Fruit fly (Drosophila melanogaster) whole organism, embryonic: ENCODE data around the gene qless.

ENCODE experiments used
- ATbp ChIP-seq: fragments of 200-800 bp; sonication (Bioruptor generic); optimal IDR thresholded peaks from 2 replicates; lab custom pipeline; 2017; ENCODE audit warnings: missing biosample characterization, mild to moderate bottlenecking, missing genetic modification characterization, missing genetic modification reagents
- Awh ChIP-seq: fragments of 200-800 bp; sonication (Bioruptor generic); IDR thresholded peaks from 2 replicates; pipeline ENCODE4, ENCODE4 v1.3.6; 2022; ENCODE audit warnings: missing biosample characterization, missing genetic modification characterization
- BtbVII ChIP-seq: fragments of 200-800 bp; sonication (Bioruptor generic); optimal IDR thresholded peaks from 3 replicates; lab custom pipeline; 2017; ENCODE audit warnings: missing biosample characterization, mild to moderate bottlenecking, missing genetic modification characterization
- CG11504 ChIP-seq: fragments of 200-800 bp; sonication (Bioruptor generic); optimal IDR thresholded peaks from 3 replicates; lab custom pipeline; 2019; ENCODE audit warnings: missing biosample characterization, mild to moderate bottlenecking, missing genetic modification characterization, moderate library complexity
- CG12769 ChIP-seq: fragments of 200-800 bp; sonication (Bioruptor generic); optimal IDR thresholded peaks from 2 replicates; lab custom pipeline; 2019; ENCODE audit warnings: missing biosample characterization, mild to moderate bottlenecking, missing genetic modification characterization, moderate library complexity
- CG13287 ChIP-seq: fragments of 200-800 bp; sonication (Bioruptor generic); IDR thresholded peaks from 2 replicates; pipeline ENCODE4 v1.3.6; 2022; ENCODE audit warnings: missing biosample characterization, missing genetic modification characterization; ENCODE audit not compliant: partially characterized antibody
- CG14014 ChIP-seq: fragments of 200-800 bp; sonication (Bioruptor generic); IDR thresholded peaks from 2 replicates; pipeline ENCODE4 v1.3.6; 2022; ENCODE audit warnings: missing biosample characterization, missing genetic modification characterization
- CG14050 ChIP-seq: fragments of 200-800 bp; sonication (Bioruptor generic); IDR thresholded peaks from 3 replicates; pipeline ENCODE4 v1.3.6; 2022; ENCODE audit warnings: missing biosample characterization, missing genetic modification characterization
- CG15514 ChIP-seq: fragments of 200-800 bp; sonication (Bioruptor generic); optimal IDR thresholded peaks from 3 replicates; lab custom pipeline; 2017; ENCODE audit warnings: missing biosample characterization, missing genetic modification characterization, mild to moderate bottlenecking, moderate library complexity, missing genetic modification reagents
- CG17612 ChIP-seq: fragments of 200-800 bp; sonication (Bioruptor generic); IDR thresholded peaks from 2 replicates; pipeline ENCODE4 v1.3.6; 2022; ENCODE audit warnings: missing biosample characterization, missing genetic modification characterization
- CG34376 ChIP-seq: fragments of 200-800 bp; sonication (Bioruptor generic); optimal IDR thresholded peaks from 2 replicates; lab custom pipeline; 2018; ENCODE audit warnings: missing biosample characterization, mild to moderate bottlenecking, missing genetic modification characterization
- CG4404 ChIP-seq: fragments of 200-800 bp; sonication (Bioruptor generic); IDR thresholded peaks from 2 replicates; pipeline ENCODE4 v1.3.6; 2022; ENCODE audit warnings: missing biosample characterization, missing genetic modification characterization
- CG5180 ChIP-seq: fragments of 200-800 bp; sonication (Bioruptor generic); optimal IDR thresholded peaks from 3 replicates; lab custom pipeline; 2017; ENCODE audit warnings: missing biosample characterization, missing genetic modification characterization, mild to moderate bottlenecking, moderate library complexity, missing genetic modification reagents
- CG5953 ChIP-seq: fragments of 200-800 bp; sonication (Bioruptor generic); IDR thresholded peaks from 2 replicates; pipeline ENCODE4 v1.3.6; 2022; ENCODE audit warnings: missing biosample characterization, missing genetic modification characterization
- CG6254 ChIP-seq: fragments of 200-800 bp; sonication (Bioruptor generic); optimal IDR thresholded peaks from 3 replicates; lab custom pipeline; 2017; ENCODE audit warnings: mild to moderate bottlenecking, missing biosample characterization, missing genetic modification reagents, missing genetic modification characterization
- CG7786 ChIP-seq: fragments of 200-800 bp; sonication (Bioruptor generic); optimal IDR thresholded peaks from 2 replicates; lab custom pipeline; 2016; ENCODE audit warnings: missing biosample characterization, missing genetic modification characterization
- CG8290 ChIP-seq, 3 experiments: fragments of 200-800 bp; sonication (Bioruptor generic); optimal IDR thresholded peaks; 2 replicates each; lab custom pipeline; 2016 to 2019; ENCODE audit warnings: missing biosample characterization in 3 of 3, missing genetic modification characterization in 3 of 3, mild to moderate bottlenecking in 2 of 3, moderate library complexity in 1 of 3
- Dbx ChIP-seq: fragments of 200-800 bp; sonication (Bioruptor generic); IDR thresholded peaks from 3 replicates; pipeline ENCODE4 v1.3.6; 2022; ENCODE audit warnings: missing biosample characterization, missing genetic modification characterization
- GATAe ChIP-seq: fragments of 200-800 bp; sonication (Bioruptor generic); conservative IDR thresholded peaks from 2 replicates; pipeline ENCODE4 v1.3.6; 2022; ENCODE audit warnings: missing biosample characterization, missing genetic modification characterization
- HmgZ ChIP-seq: fragments of 200-800 bp; sonication (Bioruptor generic); optimal IDR thresholded peaks from 2 replicates; lab custom pipeline; 2018; ENCODE audit warnings: missing biosample characterization, mild to moderate bottlenecking, missing genetic modification characterization
- Hmr ChIP-seq: fragments of 200-800 bp; sonication (Bioruptor generic); optimal IDR thresholded peaks from 3 replicates; lab custom pipeline; 2017; ENCODE audit warnings: mild to moderate bottlenecking, missing biosample characterization, missing genetic modification reagents, missing genetic modification characterization
- Hr78 ChIP-seq, 2 experiments: fragments of 200-800 bp in 1 of 2; fragments of >200 bp in 1 of 2; sonication (Bioruptor generic) in 1 of 2; optimal IDR thresholded peaks; 2 replicates each; lab custom pipeline; 2017 to 2019; ENCODE audit warnings: missing biosample characterization in 2 of 2, missing genetic modification characterization in 2 of 2, mild to moderate bottlenecking in 1 of 2, moderate library complexity in 1 of 2
- Lpt ChIP-seq: fragments of >200 bp; optimal IDR thresholded peaks from 2 replicates; lab custom pipeline; 2018; ENCODE audit warnings: missing biosample characterization, missing genetic modification characterization
- Med ChIP-seq: fragments of 200-800 bp; sonication (Bioruptor generic); peaks from one replicate; lab custom pipeline; 2016; ENCODE audit warnings: missing biosample characterization, missing genetic modification characterization, mild to moderate bottlenecking, inconsistent platforms, moderate library complexity
- NFAT ChIP-seq: fragments of 200-800 bp; sonication (Bioruptor generic); IDR thresholded peaks from 2 replicates; pipeline ENCODE4 v1.3.6; 2022; ENCODE audit warnings: missing biosample characterization, missing genetic modification characterization
- Nf-YC ChIP-seq: fragments of 200-800 bp; optimal IDR thresholded peaks from 3 replicates; lab custom pipeline; 2019; ENCODE audit warnings: missing biosample characterization, mild to moderate bottlenecking, missing genetic modification characterization, moderate library complexity
- Pdp1 ChIP-seq, 2 experiments: fragments of 200-800 bp; sonication (Bioruptor generic); optimal IDR thresholded peaks; 3 replicates each; lab custom pipeline; 2016; ENCODE audit warnings: missing biosample characterization in 2 of 2, missing genetic modification characterization in 2 of 2, mild to moderate bottlenecking in 1 of 2, moderate library complexity in 1 of 2
- Rx ChIP-seq: fragments of 200-800 bp; sonication (Bioruptor generic); IDR thresholded peaks from 2 replicates; pipeline ENCODE4 v1.3.6; 2022; ENCODE audit warnings: missing biosample characterization, missing genetic modification characterization
- Trl ChIP-seq, 3 experiments: fragments of >200 bp in 2 of 3; fragments of 200-800 bp in 1 of 3; sonication (Bioruptor generic) in 1 of 3; optimal IDR thresholded peaks; 2 replicates in 1 of 3; 3 replicates in 2 of 3; lab custom pipeline; 2016 to 2017; ENCODE audit warnings: missing biosample characterization in 1 of 3, missing genetic modification characterization in 1 of 3
- caup ChIP-seq: fragments of 200-800 bp; sonication (Bioruptor generic); optimal IDR thresholded peaks from 3 replicates; lab custom pipeline; 2017; ENCODE audit warnings: missing biosample characterization, mild to moderate bottlenecking, missing genetic modification characterization, moderate library complexity; ENCODE audit not compliant: severe bottlenecking
- cg ChIP-seq: fragments of 200-800 bp; sonication (Bioruptor generic); optimal IDR thresholded peaks from 3 replicates; lab custom pipeline; 2019; ENCODE audit warnings: missing biosample characterization, mild to moderate bottlenecking, missing genetic modification characterization, moderate library complexity
- dati ChIP-seq: fragments of 200-800 bp; sonication (Bioruptor generic); IDR thresholded peaks from 2 replicates; pipeline ENCODE4 v1.3.6; 2022; ENCODE audit warnings: missing biosample characterization, missing genetic modification characterization
- exex ChIP-seq: fragments of 200-800 bp; sonication (Bioruptor generic); optimal IDR thresholded peaks from 4 replicates; lab custom pipeline; 2018; ENCODE audit warnings: missing biosample characterization, mild to moderate bottlenecking, missing genetic modification characterization, moderate library complexity
- ftz-f1 ChIP-seq: fragments of 200-800 bp; sonication (Bioruptor generic); optimal IDR thresholded peaks from 2 replicates; lab custom pipeline; 2016; ENCODE audit warnings: missing biosample characterization, missing genetic modification characterization
- grn ChIP-seq: fragments of 200-800 bp; sonication (Bioruptor generic); optimal IDR thresholded peaks from 3 replicates; lab custom pipeline; 2017; ENCODE audit warnings: missing biosample characterization, missing genetic modification characterization
- insv ChIP-seq, 2 experiments: fragments of 200-800 bp; sonication (Bioruptor generic); optimal IDR thresholded peaks; 3 replicates each; lab custom pipeline; 2016 to 2018; ENCODE audit warnings: missing biosample characterization in 2 of 2, missing genetic modification characterization in 2 of 2
- jigr1 ChIP-seq: fragments of 200-800 bp; sonication (Bioruptor generic); IDR thresholded peaks from 3 replicates; pipeline ENCODE4 v1.3.6; 2022; ENCODE audit warnings: missing biosample characterization, missing genetic modification characterization
- kay ChIP-seq: fragments of 200-800 bp; sonication (Bioruptor generic); optimal IDR thresholded peaks from 2 replicates; lab custom pipeline; 2016; ENCODE audit warnings: missing biosample characterization, missing genetic modification characterization
- lola ChIP-seq, 3 experiments: fragments of >200 bp in 2 of 3; fragments of 200-800 bp in 1 of 3; sonication (Bioruptor generic) in 1 of 3; optimal IDR thresholded peaks; 2 replicates each; lab custom pipeline; 2017 to 2019; ENCODE audit warnings: missing biosample characterization in 3 of 3, missing genetic modification characterization in 3 of 3, mild to moderate bottlenecking in 1 of 3, moderate library complexity in 1 of 3
- mirr ChIP-seq: fragments of 200-800 bp; sonication (Bioruptor generic); optimal IDR thresholded peaks from 3 replicates; lab custom pipeline; 2018; ENCODE audit warnings: missing biosample characterization, mild to moderate bottlenecking, missing genetic modification characterization
- mld ChIP-seq: fragments of 200-800 bp; sonication (Bioruptor generic); IDR thresholded peaks from 3 replicates; pipeline ENCODE4 v1.3.6; 2022; ENCODE audit warnings: missing biosample characterization, missing genetic modification characterization; ENCODE audit not compliant: partially characterized antibody
- rib ChIP-seq: fragments of 200-800 bp; sonication (Bioruptor generic); IDR thresholded peaks from 2 replicates; pipeline ENCODE4 v1.3.6; 2022; ENCODE audit warnings: missing biosample characterization, missing genetic modification characterization
- sd ChIP-seq: fragments of 200-800 bp; sonication (Bioruptor generic); optimal IDR thresholded peaks from 3 replicates; lab custom pipeline; 2018; ENCODE audit warnings: missing biosample characterization, mild to moderate bottlenecking, missing genetic modification characterization, moderate library complexity
- ssp ChIP-seq: fragments of 200-800 bp; sonication (Bioruptor generic); IDR thresholded peaks from 2 replicates; pipeline ENCODE4 v1.3.6; 2022; ENCODE audit warnings: missing biosample characterization, missing genetic modification characterization
- sug ChIP-seq: fragments of 200-800 bp; optimal IDR thresholded peaks from 2 replicates; lab custom pipeline; 2019; ENCODE audit warnings: missing biosample characterization, mild to moderate bottlenecking, missing genetic modification characterization, moderate library complexity
- tx ChIP-seq: fragments of 200-800 bp; sonication (Bioruptor generic); optimal IDR thresholded peaks from 2 replicates; lab custom pipeline; 2016; ENCODE audit warnings: missing biosample characterization, missing genetic modification characterization

The qless gene

DNA sequence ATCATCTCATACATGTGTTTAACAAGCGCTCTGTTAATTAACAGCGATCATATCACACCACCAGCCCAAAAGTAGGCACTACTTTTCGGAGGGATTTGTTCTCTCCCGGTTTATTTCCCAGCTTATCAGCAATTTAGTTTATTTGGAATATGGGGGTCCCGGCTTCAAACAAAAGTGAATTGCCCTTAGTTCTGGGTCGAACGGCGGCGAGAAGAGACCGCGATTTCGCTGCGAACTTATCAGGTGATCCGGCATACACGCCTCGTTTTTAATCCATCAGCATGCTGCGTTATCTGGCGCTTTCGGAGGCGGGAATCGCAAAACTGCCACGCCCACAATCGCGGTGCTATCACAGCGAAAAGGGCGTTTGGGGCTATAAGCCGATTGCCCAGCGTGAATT, 55.7 kb downstream of the qless start, which contains the start of gene CG1544 (continued):
- TF ChIP-seq CG34376 (GFP tag; lab: Kevin White, UChicago) (peak; percentile 93), GATAe (GFP tag; lab: Robert Waterston, UW) (no peak; the same call in 1 of the 2 replicates), rib (GFP tag; lab: Robert Waterston, UW) (0 out of 2 replicates have a peak, but pooled peaks have one; percentile 32), CG5180 (GFP tag; lab: Kevin White, UChicago) (peak; percentile 89), ftz-f1 (peak; percentile 23), Nf-YC (tag; lab: Kevin White, UChicago) (peak; percentile 45), insv (GFP tag; optimal IDR thresholded peaks at IDR 0.05; lab: Kevin White, UChicago) (no peak), cg (GFP tag; lab: Kevin White, UChicago) (peak; percentile 9), dati (GFP tag; lab: Robert Waterston, UW) (no peak), tx (no peak), CG14014 (GFP tag; lab: Robert Waterston, UW) (no peak), BtbVII (peak; percentile 41), CG8290 (GFP tag; optimal IDR thresholded peaks at IDR 0.05; lab: Kevin White, UChicago) (no peak), CG8290 (tag; optimal IDR thresholded peaks at IDR 0.05; lab: Kevin White, UChicago) (peak in 1 of 2 experiments; percentile 52), HmgZ (tag; lab: Kevin White, UChicago) (peak; percentile 31), jigr1 (GFP tag; lab: Robert Waterston, UW) (no peak), CG17612 (0 out of 2 replicates have a peak, but pooled peaks have one; percentile 15)

DNA sequence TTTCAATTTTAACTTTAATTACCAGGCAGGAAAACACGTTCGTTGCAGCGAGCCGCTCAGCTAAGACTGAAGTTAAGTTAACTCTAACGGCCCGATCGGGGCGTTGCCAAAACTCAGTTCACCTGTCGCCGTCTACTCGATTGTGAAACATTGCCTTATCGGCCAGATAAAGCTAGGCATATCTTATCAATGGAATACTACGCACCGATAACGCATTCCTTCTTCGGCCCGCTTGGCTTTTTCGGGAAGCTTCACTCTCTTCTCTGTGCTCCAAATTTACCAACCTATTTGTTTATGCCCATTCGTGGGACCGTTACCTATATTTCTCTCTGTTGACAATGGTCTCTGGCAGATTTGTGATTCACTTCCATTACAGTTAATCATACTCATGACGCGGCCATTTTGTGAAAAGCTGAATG, 56.7 kb downstream of the qless start, which contains the start of gene mesh:
mesh (minus strand) TSS at position 68 of the 419 bp plus-strand sequence.
- no peak for TF ChIP-seq Rx (GFP tag; lab: Robert Waterston, UW)
- TF ChIP-seq CG7786 (GFP tag; lab: Kevin White, UChicago), result no peak
- peak; percentile 9; the same call in 1 of the 2 replicates for TF ChIP-seq CG13287 (GFP tag; lab: Robert Waterston, UW)
- TF ChIP-seq Awh (GFP tag; lab: Robert Waterston, UW), result 0 out of 2 replicates have a peak, but pooled peaks have one; percentile 14
- TF ChIP-seq kay (GFP tag; lab: Kevin White, UChicago), result peak; percentile 1
- no peak for TF ChIP-seq CG4404 (GFP tag; lab: Robert Waterston, UW)
- peak; percentile 95 for TF ChIP-seq CG12769 (tag; lab: Kevin White, UChicago)
- no peak for TF ChIP-seq cg (GFP tag; lab: Kevin White, UChicago)
- peak in 1 of 2 experiments; percentile 56 for TF ChIP-seq Pdp1 (GFP tag; optimal IDR thresholded peaks at IDR 0.05; lab: Kevin White, UChicago)
- peak; percentile 46 for TF ChIP-seq exex (tag; lab: Kevin White, UChicago)
- no peak for TF ChIP-seq ssp (GFP tag; lab: Robert Waterston, UW)
- TF ChIP-seq Trl (optimal IDR thresholded peaks at IDR 0.05; lab: Kevin White, UChicago), result peak in 1 of 2 experiments; percentile 30
- TF ChIP-seq Trl (GFP tag; optimal IDR thresholded peaks at IDR 0.05; lab: Kevin White, UChicago), result no peak
- peak; percentile 1 for TF ChIP-seq Hmr (GFP tag; lab: Kevin White, UChicago)
- no peak for TF ChIP-seq CG14050
- TF ChIP-seq mld (GFP tag; lab: Robert Waterston, UW), result no peak
- TF ChIP-seq ATbp (GFP tag; lab: Kevin White, UChicago), result peak; percentile 19
- no peak for TF ChIP-seq Dbx
- no peak for TF ChIP-seq CG11504
- peak; percentile 26 for TF ChIP-seq caup (GFP tag; lab: Kevin White, UChicago)
- no peak for TF ChIP-seq NFAT
- TF ChIP-seq Hr78 (GFP tag; optimal IDR thresholded peaks at IDR 0.05; lab: Kevin White, UChicago), result no peak
- TF ChIP-seq CG5953 (GFP tag; lab: Robert Waterston, UW), result 0 out of 2 replicates have a peak, but pooled peaks have one; percentile 26
- TF ChIP-seq GATAe (GFP tag; lab: Robert Waterston, UW), result peak; percentile 97
- TF ChIP-seq Lpt (GFP tag; lab: Kevin White, UChicago), result no peak
- TF ChIP-seq sug (tag; lab: Kevin White, UChicago), result peak; percentile 23
- peak; percentile 58 for TF ChIP-seq CG34376 (GFP tag; lab: Kevin White, UChicago)
- TF ChIP-seq sd (tag; lab: Kevin White, UChicago), result peak; percentile 97
- TF ChIP-seq lola (GFP tag; optimal IDR thresholded peaks at IDR 0.05; lab: Kevin White, UChicago), result no peak
- peak; percentile 38 for TF ChIP-seq mirr (GFP tag; lab: Kevin White, UChicago)
- no peak for TF ChIP-seq CG6254 (GFP tag; lab: Kevin White, UChicago)
- peak; percentile 3 for TF ChIP-seq CG15514 (GFP tag; lab: Kevin White, UChicago)
- peak; percentile 39 for TF ChIP-seq HmgZ (tag; lab: Kevin White, UChicago)
- peak; percentile 80 for TF ChIP-seq Med (GFP tag; lab: Kevin White, UChicago)
- TF ChIP-seq grn (GFP tag; lab: Kevin White, UChicago), result peak; percentile 27
